Worm (Caenorhabditis elegans) whole organism, L4 larva: ENCODE measurements around the gene C33A12.19.

ENCODE experiments used
- F10B5.3 ChIP-seq: sonication (generic microtip); optimal IDR thresholded peaks from 2 replicates; lab custom pipeline; 2016; ENCODE audit warnings: mild to moderate bottlenecking, missing genetic modification characterization, missing compliant biosample characterization
- F37D6.2 ChIP-seq: sonication (generic microtip); optimal IDR thresholded peaks from 2 replicates; lab custom pipeline; 2016; ENCODE audit warnings: mild to moderate bottlenecking, missing genetic modification characterization, missing compliant biosample characterization
- T20F7.1 ChIP-seq: fragments of 200-800 bp; sonication (Bioruptor generic); optimal IDR thresholded peaks from 2 replicates; lab custom pipeline; 2018; ENCODE audit warnings: mild to moderate bottlenecking, missing genetic modification characterization, missing compliant biosample characterization
- T26A8.4 ChIP-seq: fragments of 200-800 bp; sonication (Bioruptor generic); IDR thresholded peaks from 2 replicates; pipeline ENCODE4 v1.3.6; 2022; ENCODE audit warnings: missing genetic modification characterization, missing compliant biosample characterization
- Y105C5A.15 ChIP-seq: fragments of 200-800 bp; sonication (Bioruptor generic); IDR thresholded peaks from 2 replicates; pipeline ENCODE4 v1.3.6; 2022; ENCODE audit warnings: missing genetic modification characterization, missing compliant biosample characterization
- Y48G9A.11 ChIP-seq: fragments of 200-800 bp; sonication (Bioruptor generic); IDR thresholded peaks from 2 replicates; pipeline ENCODE4 v1.3.6; 2022; ENCODE audit warnings: missing genetic modification reagents, missing genetic modification characterization, missing compliant biosample characterization
- Y5F2A.4 ChIP-seq: fragments of 200-800 bp; sonication (Bioruptor generic); optimal IDR thresholded peaks from 2 replicates; lab custom pipeline; 2018; ENCODE audit warnings: mild to moderate bottlenecking, missing genetic modification characterization, missing compliant biosample characterization
- Y75B8A.6 ChIP-seq: fragments of 200-800 bp; sonication (Bioruptor generic); IDR thresholded peaks from 2 replicates; pipeline ENCODE4 v1.3.6; 2022; ENCODE audit warnings: missing genetic modification reagents, missing genetic modification characterization, missing compliant biosample characterization
- ZK546.5 ChIP-seq, 2 experiments: sonication (generic microtip); optimal IDR thresholded peaks; 2 replicates each; lab custom pipeline; 2017; ENCODE audit warnings: missing biosample characterization in 2 of 2, missing genetic modification characterization in 2 of 2
- aha-1 ChIP-seq: fragments of 150-350 bp; peaks from one replicate; lab custom pipeline; 2014; ENCODE audit warnings: missing biosample characterization, missing genetic modification characterization
- aly-2 ChIP-seq: sonication (generic microtip); optimal IDR thresholded peaks from 2 replicates; lab custom pipeline; 2018; ENCODE audit warnings: missing biosample characterization, missing genetic modification characterization
- ama-1 ChIP-seq: fragments of 150-350 bp; optimal IDR thresholded peaks from 2 replicates; lab custom pipeline; 2014; ENCODE audit warnings: inconsistent platforms, mixed read lengths
- attf-4 ChIP-seq: sonication (generic microtip); optimal IDR thresholded peaks from 3 replicates; lab custom pipeline; 2017; ENCODE audit warnings: missing biosample characterization, missing genetic modification characterization
- ceh-32 ChIP-seq: sonication (generic microtip); optimal IDR thresholded peaks from 2 replicates; lab custom pipeline; 2016; ENCODE audit warnings: mild to moderate bottlenecking, missing genetic modification characterization, missing compliant biosample characterization; ENCODE audit not compliant: poor library complexity
- ceh-62 ChIP-seq: sonication (generic microtip); optimal IDR thresholded peaks from 2 replicates; lab custom pipeline; 2017; ENCODE audit warnings: missing biosample characterization, missing genetic modification characterization
- daf-16 ChIP-seq, 3 experiments: sonication (generic microtip); optimal IDR thresholded peaks; 2 replicates each; lab custom pipeline; 2016 to 2017; ENCODE audit warnings: missing genetic modification characterization in 3 of 3, missing genetic modification reagents in 3 of 3, mild to moderate bottlenecking in 2 of 3, missing compliant biosample characterization in 2 of 3, missing biosample characterization in 1 of 3, moderate library complexity in 1 of 3
- dmd-9 ChIP-seq: fragments of 200-800 bp; sonication (Bioruptor generic); IDR thresholded peaks from 2 replicates; pipeline ENCODE4 v1.3.6; 2022; ENCODE audit warnings: missing genetic modification reagents, missing genetic modification characterization, missing compliant biosample characterization
- duxl-1 ChIP-seq: sonication (generic microtip); optimal IDR thresholded peaks from 2 replicates; lab custom pipeline; 2016; ENCODE audit warnings: mild to moderate bottlenecking, missing genetic modification characterization, moderate library complexity, missing compliant biosample characterization; ENCODE audit not compliant: poor library complexity
- dve-1 ChIP-seq: sonication (generic microtip); optimal IDR thresholded peaks from 2 replicates; lab custom pipeline; 2017; ENCODE audit warnings: antibody characterized with exemption, mild to moderate bottlenecking, missing genetic modification characterization, missing compliant biosample characterization; ENCODE audit not compliant: insufficient read depth
- egl-27 ChIP-seq: sonication (generic microtip); optimal IDR thresholded peaks from 3 replicates; lab custom pipeline; 2017; ENCODE audit warnings: missing biosample characterization, missing genetic modification reagents, missing genetic modification characterization
- egl-43 ChIP-seq: fragments of 200-800 bp; sonication (Bioruptor generic); IDR thresholded peaks from 2 replicates; pipeline ENCODE4 v1.3.6; 2022; ENCODE audit warnings: missing genetic modification reagents, missing genetic modification characterization, missing compliant biosample characterization
- hif-1 ChIP-seq, 2 experiments: sonication (generic microtip); optimal IDR thresholded peaks; 2 replicates each; lab custom pipeline; 2016 to 2017; ENCODE audit warnings: missing compliant biosample characterization in 2 of 2, missing genetic modification characterization in 2 of 2, missing genetic modification reagents in 2 of 2, missing genotype in 2 of 2, mild to moderate bottlenecking in 1 of 2
- hmg-1.1 ChIP-seq: fragments of 200-800 bp; sonication (Bioruptor generic); IDR thresholded peaks from 2 replicates; pipeline ENCODE4 v1.3.6; 2022; ENCODE audit warnings: missing genetic modification reagents, missing genetic modification characterization, missing compliant biosample characterization
- lin-1 ChIP-seq: fragments of 200-800 bp; sonication (Bioruptor generic); IDR thresholded peaks from 2 replicates; pipeline ENCODE4 v1.3.6; 2022; ENCODE audit warnings: missing genetic modification reagents, missing genetic modification characterization, missing compliant biosample characterization
- lin-29 ChIP-seq: fragments of 200-800 bp; sonication (Bioruptor generic); IDR thresholded peaks from 2 replicates; pipeline ENCODE4 v1.3.6; 2022; ENCODE audit warnings: missing genetic modification reagents, missing genetic modification characterization, missing compliant biosample characterization
- madf-9 ChIP-seq: fragments of 200-800 bp; sonication (Bioruptor generic); conservative IDR thresholded peaks from 2 replicates; pipeline ENCODE4 v1.3.6; 2022; ENCODE audit warnings: missing genetic modification reagents, missing genetic modification characterization, missing compliant biosample characterization
- mdl-1 ChIP-seq, 2 experiments: fragments of 150-350 bp in 1 of 2; sonication (generic microtip) in 1 of 2; optimal IDR thresholded peaks; 2 replicates each; lab custom pipeline; 2014 to 2017; ENCODE audit warnings: missing biosample characterization in 2 of 2, missing genetic modification characterization in 2 of 2
- mep-1 ChIP-seq: fragments of 150-350 bp; sonication (generic microtip); optimal IDR thresholded peaks from 3 replicates; lab custom pipeline; 2014; ENCODE audit warnings: missing biosample characterization, missing genetic modification characterization
- mes-2 ChIP-seq: sonication (generic microtip); optimal IDR thresholded peaks from 2 replicates; lab custom pipeline; 2016; ENCODE audit warnings: missing genotype, mild to moderate bottlenecking, missing genetic modification characterization, missing compliant biosample characterization; ENCODE audit not compliant: poor library complexity, severe bottlenecking
- mxl-2 ChIP-seq: fragments of 200-800 bp; sonication (Bioruptor generic); conservative IDR thresholded peaks from 2 replicates; pipeline ENCODE4 v1.3.6; 2022; ENCODE audit warnings: missing genetic modification reagents, missing genetic modification characterization, missing compliant biosample characterization
- nhr-10 ChIP-seq: fragments of 150-350 bp; optimal IDR thresholded peaks from 2 replicates; lab custom pipeline; 2014; ENCODE audit warnings: missing biosample characterization, missing genetic modification characterization
- nhr-11 ChIP-seq: fragments of 150-350 bp; optimal IDR thresholded peaks from 2 replicates; lab custom pipeline; 2014; ENCODE audit warnings: missing biosample characterization, missing genetic modification characterization
- nhr-42 ChIP-seq: fragments of 200-800 bp; sonication (Bioruptor generic); IDR thresholded peaks from 2 replicates; pipeline ENCODE4 v1.3.6; 2022; ENCODE audit warnings: missing genetic modification characterization, missing compliant biosample characterization
- nhr-6 ChIP-seq: fragments of 150-350 bp; optimal IDR thresholded peaks from 2 replicates; lab custom pipeline; 2014; ENCODE audit warnings: missing biosample characterization, missing genetic modification characterization
- pha-4 ChIP-seq, 2 experiments: fragments of 150-350 bp in 1 of 2; fragments of 200-800 bp in 1 of 2; sonication (Bioruptor generic) in 1 of 2; IDR thresholded peaks in 1 of 2; optimal IDR thresholded peaks in 1 of 2; 2 replicates each; pipeline versions ENCODE4 v1.3.6 to Lab custom; 2014 to 2022; ENCODE audit warnings: missing genetic modification characterization in 2 of 2, missing genetic modification reagents in 2 of 2, missing biosample characterization in 1 of 2, missing compliant biosample characterization in 1 of 2
- pqm-1 ChIP-seq: sonication (generic microtip); optimal IDR thresholded peaks from 2 replicates; lab custom pipeline; 2017; ENCODE audit warnings: missing biosample characterization, missing genetic modification characterization
- skn-1 ChIP-seq: fragments of 150-350 bp; optimal IDR thresholded peaks from 2 replicates; lab custom pipeline; 2014; ENCODE audit warnings: missing biosample characterization, missing genetic modification characterization
- snpc-1.2 ChIP-seq: fragments of 200-800 bp; sonication (Bioruptor generic); IDR thresholded peaks from 2 replicates; pipeline ENCODE4 v1.3.6; 2022; ENCODE audit warnings: missing genetic modification reagents, missing genetic modification characterization, missing compliant biosample characterization
- snpc-4 ChIP-seq: fragments of 150-350 bp; optimal IDR thresholded peaks from 2 replicates; lab custom pipeline; 2014; ENCODE audit warnings: missing biosample characterization, missing genetic modification characterization
- spr-3 ChIP-seq: fragments of 200-800 bp; sonication (Bioruptor generic); optimal IDR thresholded peaks from 2 replicates; lab custom pipeline; 2018; ENCODE audit warnings: mild to moderate bottlenecking, missing genetic modification characterization, missing compliant biosample characterization
- tra-1 ChIP-seq: fragments of 200-800 bp; sonication (Bioruptor generic); IDR thresholded peaks from 2 replicates; pipeline ENCODE4 v1.3.6; 2022; ENCODE audit warnings: missing genetic modification reagents, missing genetic modification characterization, missing compliant biosample characterization
- unc-130 ChIP-seq: sonication (generic microtip); optimal IDR thresholded peaks from 2 replicates; lab custom pipeline; 2016; ENCODE audit warnings: missing genetic modification reagents, missing genetic modification characterization, missing compliant biosample characterization
- unc-39 ChIP-seq: sonication (generic microtip); optimal IDR thresholded peaks from 2 replicates; lab custom pipeline; 2017; ENCODE audit warnings: missing biosample characterization, missing genetic modification characterization
- unc-62 ChIP-seq, 3 experiments: fragments of 150-350 bp in 1 of 3; sonication (generic microtip); optimal IDR thresholded peaks in 2 of 3; peaks in 1 of 3; 1 replicate in 1 of 3; 2 replicates in 2 of 3; lab custom pipeline; 2014 to 2017; ENCODE audit warnings: missing biosample characterization in 3 of 3, missing genetic modification characterization in 3 of 3, missing genetic modification reagents in 3 of 3, missing genotype in 1 of 3
- zag-1 ChIP-seq: fragments of 150-350 bp; optimal IDR thresholded peaks from 2 replicates; lab custom pipeline; 2014; ENCODE audit warnings: missing biosample characterization, missing genetic modification characterization
- zip-2 ChIP-seq: fragments of 150-350 bp; optimal IDR thresholded peaks from 2 replicates; lab custom pipeline; 2014; ENCODE audit warnings: missing biosample characterization, missing genetic modification characterization
- ztf-11 ChIP-seq: fragments of 150-350 bp; optimal IDR thresholded peaks from 2 replicates; lab custom pipeline; 2014; ENCODE audit warnings: missing biosample characterization, missing genetic modification characterization
- ztf-7 ChIP-seq: fragments of 150-350 bp; optimal IDR thresholded peaks from 2 replicates; lab custom pipeline; 2014; ENCODE audit warnings: missing biosample characterization, missing genetic modification characterization

Gene C33A12.19

ce11 chrIV:9513360-9513777, 3.4 kb upstream of the C33A12.19 start (continued):
- TF ChIP-seq hmg-1.1 (GFP tag; lab: Robert Waterston, UW) (no peak), mep-1 (tag; lab: Kevin White, UChicago) (peak; percentile 28), snpc-1.2 (GFP tag; lab: Robert Waterston, UW) (no peak), aha-1 (tag; lab: Kevin White, UChicago) (peak; percentile 94), mxl-2 (no peak), dve-1 (tag; lab: Kevin White, UChicago) (peak; percentile 70), ztf-11 (tag; lab: Kevin White, UChicago) (no peak), snpc-4 (tag; lab: Kevin White, UChicago) (peak; percentile 67), nhr-11 (no peak), pha-4 (GFP tag; IDR thresholded peaks at IDR 0.05; lab: Robert Waterston, UW) (0 out of 2 replicates have a peak, but pooled peaks have one; percentile 35), pha-4 (tag; optimal IDR thresholded peaks at IDR 0.05; lab: Kevin White, UChicago) (no peak)

- TF ChIP-seq tra-1 (GFP tag; lab: Robert Waterston, UW): no peak
- no peak for TF ChIP-seq lin-1 (GFP tag; lab: Robert Waterston, UW)
- no peak for TF ChIP-seq aly-2 (tag; lab: Kevin White, UChicago)
- TF ChIP-seq ZK546.5 (tag; optimal IDR thresholded peaks at IDR 0.05; lab: Kevin White, UChicago): no peak
- TF ChIP-seq T26A8.4 (GFP tag; lab: Robert Waterston, UW): no peak
- TF ChIP-seq zag-1 (tag; lab: Kevin White, UChicago): no peak
- TF ChIP-seq Y105C5A.15 (GFP tag; lab: Robert Waterston, UW): no peak
- no peak for TF ChIP-seq daf-16 (GFP tag; optimal IDR thresholded peaks at IDR 0.05; lab: Kevin White, UChicago)
- TF ChIP-seq daf-16 (tag; optimal IDR thresholded peaks at IDR 0.05; lab: Kevin White, UChicago): peak; percentile 72
- TF ChIP-seq dmd-9: no peak
- peak in 1 of 2 experiments; percentile 40 for TF ChIP-seq hif-1 (tag; optimal IDR thresholded peaks at IDR 0.05; lab: Kevin White, UChicago)
- peak; percentile 40 for TF ChIP-seq dve-1 (tag; lab: Kevin White, UChicago)
- TF ChIP-seq Y5F2A.4 (GFP tag; lab: Kevin White, UChicago): no peak
- TF ChIP-seq egl-27: no peak
- no peak for TF ChIP-seq mxl-2
- TF ChIP-seq Y75B8A.6 (GFP tag; lab: Robert Waterston, UW): no peak
- no peak for TF ChIP-seq F10B5.3 (tag; lab: Kevin White, UChicago)
- TF ChIP-seq attf-4: no peak
- TF ChIP-seq mes-2 (tag; lab: Kevin White, UChicago): no peak
- no peak for TF ChIP-seq nhr-42
- no peak for TF ChIP-seq pha-4 (GFP tag; IDR thresholded peaks at IDR 0.05; lab: Robert Waterston, UW)
- no peak for TF ChIP-seq pha-4 (tag; optimal IDR thresholded peaks at IDR 0.05; lab: Kevin White, UChicago)
- TF ChIP-seq nhr-6: no peak
- no peak for TF ChIP-seq pqm-1 (tag; lab: Kevin White, UChicago)
- peak; percentile 76 for TF ChIP-seq zip-2
- no peak for TF ChIP-seq aha-1 (tag; lab: Kevin White, UChicago)
- TF ChIP-seq unc-39 (tag; lab: Kevin White, UChicago): no peak
- no peak for TF ChIP-seq ceh-62 (tag; lab: Kevin White, UChicago)
- no peak for TF ChIP-seq unc-62 (GFP tag; optimal IDR thresholded peaks at IDR 0.05 in 1 of 2; lab: Kevin White, UChicago)
- TF ChIP-seq unc-62 (tag; optimal IDR thresholded peaks at IDR 0.05; lab: Kevin White, UChicago): no peak
- no peak for TF ChIP-seq mdl-1 (tag; optimal IDR thresholded peaks at IDR 0.05; lab: Kevin White, UChicago)
- no peak for TF ChIP-seq nhr-10 (tag; lab: Kevin White, UChicago)
- TF ChIP-seq skn-1 (tag; lab: Kevin White, UChicago): no peak
- no peak for TF ChIP-seq spr-3
- TF ChIP-seq F37D6.2 (tag; lab: Kevin White, UChicago): no peak
- no peak for TF ChIP-seq ceh-32
- no peak for TF ChIP-seq madf-9 (GFP tag; lab: Robert Waterston, UW)
- TF ChIP-seq Y48G9A.11: no peak
- TF ChIP-seq egl-43 (GFP tag; lab: Robert Waterston, UW): no peak
- no peak for TF ChIP-seq lin-29 (GFP tag; lab: Robert Waterston, UW)
- TF ChIP-seq T20F7.1 (GFP tag; lab: Kevin White, UChicago): peak; percentile 55
- TF ChIP-seq ama-1: no peak
- no peak for TF ChIP-seq unc-130
- TF ChIP-seq ztf-7: peak; percentile 94
- TF ChIP-seq mep-1 (tag; lab: Kevin White, UChicago): peak; percentile 3
- TF ChIP-seq duxl-1: no peak
Observed at ce11 chrIV:9514132-9514531, 2.7 kb upstream of the C33A12.19 start.
